Fruit fly (Drosophila melanogaster) whole organism, embryonic: Measurements from ENCODE around the gene CG5103.

Experiments
- BEAF-32 ChIP-seq: fragments of 200-800 bp; sonication (Bioruptor generic); optimal IDR thresholded peaks from 3 replicates; lab custom pipeline; 2017; ENCODE audit warnings: missing biosample characterization, missing genetic modification characterization, mild to moderate bottlenecking, moderate library complexity, missing genetic modification reagents
- CG10147 ChIP-seq: fragments of 200-800 bp; sonication (Bioruptor generic); optimal IDR thresholded peaks from 2 replicates; lab custom pipeline; 2019; ENCODE audit warnings: missing biosample characterization, mild to moderate bottlenecking, missing genetic modification characterization, moderate library complexity
- CG10321 ChIP-seq: fragments of 200-800 bp; sonication (Bioruptor generic); IDR thresholded peaks from 2 replicates; pipeline ENCODE4 v1.3.6; 2022; ENCODE audit warnings: missing biosample characterization, missing genetic modification characterization
- CG10654 ChIP-seq: fragments of 200-800 bp; sonication (Bioruptor generic); optimal IDR thresholded peaks from 2 replicates; lab custom pipeline; 2016; ENCODE audit warnings: missing biosample characterization, missing genetic modification characterization
- CG11398 ChIP-seq: fragments of 200-800 bp; sonication (Bioruptor generic); optimal IDR thresholded peaks from 2 replicates; lab custom pipeline; 2016; ENCODE audit warnings: missing biosample characterization, missing genetic modification characterization
- CG11560 ChIP-seq: fragments of 200-800 bp; sonication (Bioruptor generic); IDR thresholded peaks from 3 replicates; pipeline ENCODE4 v1.3.6; 2022; ENCODE audit warnings: missing biosample characterization, missing genetic modification characterization
- CG11695 ChIP-seq: fragments of 200-800 bp; sonication (Bioruptor generic); IDR thresholded peaks from 3 replicates; pipeline ENCODE4 v1.3.6; 2022; ENCODE audit warnings: missing biosample characterization, missing genetic modification characterization
- CG12236 ChIP-seq: fragments of 200-800 bp; sonication (Bioruptor generic); optimal IDR thresholded peaks from 2 replicates; lab custom pipeline; 2016; ENCODE audit warnings: missing biosample characterization, missing genetic modification characterization
- CG14860 ChIP-seq: fragments of 200-800 bp; sonication (Bioruptor generic); IDR thresholded peaks from 3 replicates; pipeline ENCODE4 v1.3.6; 2022; ENCODE audit warnings: missing biosample characterization, missing genetic modification characterization; ENCODE audit not compliant: partially characterized antibody
- CG15601 ChIP-seq: fragments of 200-800 bp; sonication (Bioruptor generic); optimal IDR thresholded peaks from 3 replicates; lab custom pipeline; 2019; ENCODE audit warnings: missing biosample characterization, mild to moderate bottlenecking, missing genetic modification characterization, moderate library complexity
- CG16813 ChIP-seq: fragments of 200-800 bp; sonication (Bioruptor generic); IDR thresholded peaks from 3 replicates; pipeline ENCODE4 v1.3.6; 2022; ENCODE audit warnings: missing biosample characterization, missing genetic modification characterization; ENCODE audit not compliant: partially characterized antibody
- CG17361 ChIP-seq: fragments of 200-800 bp; sonication (Bioruptor generic); IDR thresholded peaks from 3 replicates; pipeline ENCODE4 v1.3.6; 2022; ENCODE audit warnings: missing biosample characterization, missing genetic modification characterization
- CG2120 ChIP-seq: fragments of 200-800 bp; sonication (Bioruptor generic); optimal IDR thresholded peaks from 3 replicates; lab custom pipeline; 2016; ENCODE audit warnings: missing biosample characterization, missing genetic modification characterization
- CG4707 ChIP-seq: fragments of 200-800 bp; sonication (Bioruptor generic); optimal IDR thresholded peaks from 2 replicates; lab custom pipeline; 2018; ENCODE audit warnings: missing biosample characterization, mild to moderate bottlenecking, missing genetic modification characterization, moderate library complexity
- CG4854 ChIP-seq: fragments of 200-800 bp; sonication (Bioruptor generic); optimal IDR thresholded peaks from 2 replicates; lab custom pipeline; 2016; ENCODE audit warnings: missing biosample characterization, missing genetic modification characterization, inconsistent platforms
- CG6765 ChIP-seq: fragments of 200-800 bp; sonication (Bioruptor generic); optimal IDR thresholded peaks from 3 replicates; lab custom pipeline; 2017; ENCODE audit warnings: missing biosample characterization, mild to moderate bottlenecking, missing genetic modification characterization
- CG6813 ChIP-seq: fragments of 200-800 bp; sonication (Bioruptor generic); optimal IDR thresholded peaks from 2 replicates; lab custom pipeline; 2017; ENCODE audit warnings: missing biosample characterization, missing genetic modification characterization, mild to moderate bottlenecking, moderate library complexity, missing genetic modification reagents
- CG7271 ChIP-seq: fragments of 200-800 bp; sonication (Bioruptor generic); optimal IDR thresholded peaks from 2 replicates; lab custom pipeline; 2018; ENCODE audit warnings: missing biosample characterization, mild to moderate bottlenecking, missing genetic modification characterization, moderate library complexity
- CG7839 ChIP-seq: fragments of 200-800 bp; sonication (Bioruptor generic); optimal IDR thresholded peaks from 3 replicates; lab custom pipeline; 2018; ENCODE audit warnings: missing biosample characterization, mild to moderate bottlenecking, missing genetic modification characterization, moderate library complexity
- CrebB ChIP-seq: fragments of 200-800 bp; sonication (Bioruptor generic); optimal IDR thresholded peaks from 3 replicates; lab custom pipeline; 2018; ENCODE audit warnings: missing biosample characterization, mild to moderate bottlenecking, missing genetic modification characterization
- D19A ChIP-seq: fragments of 200-800 bp; optimal IDR thresholded peaks from 3 replicates; lab custom pipeline; 2019; ENCODE audit warnings: missing biosample characterization, mild to moderate bottlenecking, missing genetic modification characterization, moderate library complexity
- Fer2 ChIP-seq: fragments of 200-800 bp; sonication (Bioruptor generic); optimal IDR thresholded peaks from 2 replicates; lab custom pipeline; 2018; ENCODE audit warnings: missing biosample characterization, mild to moderate bottlenecking, missing genetic modification characterization, moderate library complexity
- HLH3B ChIP-seq: fragments of 200-800 bp; sonication (Bioruptor generic); IDR thresholded peaks from 2 replicates; pipeline ENCODE4 v1.3.6; 2022; ENCODE audit warnings: missing biosample characterization, missing genetic modification characterization
- HmgZ ChIP-seq: fragments of 200-800 bp; sonication (Bioruptor generic); optimal IDR thresholded peaks from 2 replicates; lab custom pipeline; 2018; ENCODE audit warnings: missing biosample characterization, mild to moderate bottlenecking, missing genetic modification characterization
- Hr3 ChIP-seq: fragments of 200-800 bp; sonication (Bioruptor generic); optimal IDR thresholded peaks from 3 replicates; lab custom pipeline; 2016; ENCODE audit warnings: missing biosample characterization, missing genetic modification characterization
- Hr78 ChIP-seq, 2 experiments: fragments of 200-800 bp in 1 of 2; fragments of >200 bp in 1 of 2; sonication (Bioruptor generic) in 1 of 2; optimal IDR thresholded peaks; 2 replicates each; lab custom pipeline; 2017 to 2019; ENCODE audit warnings: missing biosample characterization in 2 of 2, missing genetic modification characterization in 2 of 2, mild to moderate bottlenecking in 1 of 2, moderate library complexity in 1 of 2
- Med ChIP-seq: fragments of 200-800 bp; sonication (Bioruptor generic); peaks from one replicate; lab custom pipeline; 2016; ENCODE audit warnings: missing biosample characterization, missing genetic modification characterization, mild to moderate bottlenecking, inconsistent platforms, moderate library complexity
- Meics ChIP-seq: fragments of 200-800 bp; sonication (Bioruptor generic); optimal IDR thresholded peaks from 2 replicates; lab custom pipeline; 2017; ENCODE audit warnings: missing biosample characterization, mild to moderate bottlenecking, missing genetic modification characterization
- NC2β ChIP-seq: fragments of 200-800 bp; sonication (Bioruptor generic); optimal IDR thresholded peaks from 2 replicates; lab custom pipeline; 2016; ENCODE audit warnings: missing biosample characterization, missing genetic modification characterization
- amos ChIP-seq: fragments of 200-800 bp; sonication (Bioruptor generic); IDR thresholded peaks from 2 replicates; pipeline ENCODE4 v1.3.6; 2022; ENCODE audit warnings: missing biosample characterization, missing genetic modification characterization; ENCODE audit not compliant: partially characterized antibody
- aop ChIP-seq: fragments of 200-800 bp; sonication (Bioruptor generic); IDR thresholded peaks from 2 replicates; pipeline ENCODE4 v1.3.6; 2022; ENCODE audit warnings: missing biosample characterization, missing genetic modification characterization
- ase ChIP-seq: fragments of 200-800 bp; sonication (Bioruptor generic); IDR thresholded peaks from 3 replicates; pipeline ENCODE4 v1.3.6; 2022; ENCODE audit warnings: missing biosample characterization, missing genetic modification characterization
- bbx ChIP-seq: fragments of 200-800 bp; sonication (Bioruptor generic); IDR thresholded peaks from 2 replicates; pipeline ENCODE4 v1.3.6; 2022; ENCODE audit warnings: missing biosample characterization, missing genetic modification characterization; ENCODE audit not compliant: partially characterized antibody
- caup ChIP-seq: fragments of 200-800 bp; sonication (Bioruptor generic); optimal IDR thresholded peaks from 3 replicates; lab custom pipeline; 2017; ENCODE audit warnings: missing biosample characterization, mild to moderate bottlenecking, missing genetic modification characterization, moderate library complexity; ENCODE audit not compliant: severe bottlenecking
- cg ChIP-seq: fragments of 200-800 bp; sonication (Bioruptor generic); optimal IDR thresholded peaks from 3 replicates; lab custom pipeline; 2019; ENCODE audit warnings: missing biosample characterization, mild to moderate bottlenecking, missing genetic modification characterization, moderate library complexity
- eve ChIP-seq, 2 experiments: fragments of >200 bp; optimal IDR thresholded peaks; 2 replicates each; lab custom pipeline; 2017; ENCODE audit warnings: missing biosample characterization in 2 of 2, missing genetic modification characterization in 2 of 2
- grau ChIP-seq: fragments of 200-800 bp; optimal IDR thresholded peaks from 3 replicates; lab custom pipeline; 2019; ENCODE audit warnings: missing biosample characterization, mild to moderate bottlenecking, missing genetic modification characterization, moderate library complexity
- gro ChIP-seq: fragments of 200-800 bp; sonication (Bioruptor generic); optimal IDR thresholded peaks from 2 replicates; lab custom pipeline; 2016; ENCODE audit warnings: missing biosample characterization, missing genetic modification characterization
- lmd ChIP-seq: fragments of 200-800 bp; sonication (Bioruptor generic); IDR thresholded peaks from 2 replicates; pipeline ENCODE4 v1.3.6; 2022; ENCODE audit warnings: missing biosample characterization, missing genetic modification characterization
- nerfin-1 ChIP-seq: fragments of 200-800 bp; sonication (Bioruptor generic); optimal IDR thresholded peaks from 3 replicates; lab custom pipeline; 2019; ENCODE audit warnings: missing biosample characterization, mild to moderate bottlenecking, missing genetic modification characterization, moderate library complexity
- p53 ChIP-seq: fragments of 200-800 bp; sonication (Bioruptor generic); optimal IDR thresholded peaks from 2 replicates; lab custom pipeline; 2016; ENCODE audit warnings: missing biosample characterization, missing genetic modification characterization
- rib ChIP-seq: fragments of 200-800 bp; sonication (Bioruptor generic); IDR thresholded peaks from 2 replicates; pipeline ENCODE4 v1.3.6; 2022; ENCODE audit warnings: missing biosample characterization, missing genetic modification characterization
- sna ChIP-seq: fragments of 200-800 bp; sonication (Bioruptor generic); IDR thresholded peaks from 2 replicates; pipeline ENCODE4 v1.3.6; 2022; ENCODE audit warnings: missing biosample characterization, missing genetic modification characterization; ENCODE audit not compliant: partially characterized antibody
- stc ChIP-seq: fragments of 200-800 bp; sonication (Bioruptor generic); IDR thresholded peaks from 2 replicates; pipeline ENCODE4 v1.3.6; 2022; ENCODE audit warnings: missing biosample characterization, missing genetic modification characterization
- tin ChIP-seq: fragments of 200-800 bp; sonication (Bioruptor generic); optimal IDR thresholded peaks from 3 replicates; lab custom pipeline; 2016; ENCODE audit warnings: missing biosample characterization, missing genetic modification characterization
- tll ChIP-seq, 2 experiments: fragments of 200-800 bp in 1 of 2; fragments of >200 bp in 1 of 2; sonication (Bioruptor generic) in 1 of 2; optimal IDR thresholded peaks; 2 replicates each; lab custom pipeline; 2017 to 2019; ENCODE audit warnings: missing biosample characterization in 2 of 2, missing genetic modification characterization in 2 of 2, mild to moderate bottlenecking in 1 of 2, moderate library complexity in 1 of 2
- tna ChIP-seq: fragments of 200-800 bp; sonication (Bioruptor generic); IDR thresholded peaks from 2 replicates; pipeline ENCODE4 v1.3.6; 2022; ENCODE audit warnings: missing biosample characterization, missing genetic modification characterization; ENCODE audit not compliant: partially characterized antibody
- tup ChIP-seq: fragments of 200-800 bp; sonication (Bioruptor generic); optimal IDR thresholded peaks from 2 replicates; lab custom pipeline; 2016; ENCODE audit warnings: missing biosample characterization, mild to moderate bottlenecking, missing genetic modification characterization, moderate library complexity
- unc-4 ChIP-seq: fragments of 200-800 bp; sonication (Bioruptor generic); IDR thresholded peaks from 2 replicates; pipeline ENCODE4 v1.3.6; 2022; ENCODE audit warnings: missing biosample characterization, missing genetic modification characterization; ENCODE audit not compliant: partially characterized antibody
- vfl ChIP-seq: fragments of 200-800 bp; sonication (Bioruptor generic); optimal IDR thresholded peaks from 2 replicates; lab custom pipeline; 2016; ENCODE audit warnings: missing biosample characterization, missing genetic modification characterization

The CG5103 gene

dm6 chr3L:18243152-18243551 lies 50.9 kb downstream of the CG5103 start (continued):
- TF ChIP-seq CG10654 (GFP tag; lab: Kevin White, UChicago) (no peak), CG7271 (tag; lab: Kevin White, UChicago) (peak; percentile 0), D19A (tag; lab: Kevin White, UChicago) (peak; percentile 69), caup (GFP tag; lab: Kevin White, UChicago) (no peak), CG15601 (tag; lab: Kevin White, UChicago) (no peak), CG16813 (no peak), p53 (no peak), CG11560 (no peak), CG10321 (no peak), nerfin-1 (tag; lab: Kevin White, UChicago) (no peak), CG4707 (GFP tag; lab: Kevin White, UChicago) (no peak), aop (GFP tag; lab: Robert Waterston, UW) (no peak), tin (GFP tag; lab: Kevin White, UChicago) (peak; percentile 2), CG11695 (GFP tag; lab: Robert Waterston, UW) (0 out of 3 replicates have a peak, but pooled peaks have one; percentile 50), cg (GFP tag; lab: Kevin White, UChicago) (no peak), BEAF-32 (GFP tag; lab: Kevin White, UChicago) (no peak), rib (GFP tag; lab: Robert Waterston, UW) (no peak), amos (GFP tag; lab: Robert Waterston, UW) (no peak), CG10147 (GFP tag; lab: Kevin White, UChicago) (no peak), Hr78 (GFP tag; optimal IDR thresholded peaks at IDR 0.05; lab: Kevin White, UChicago) (no peak), CG11398 (GFP tag; lab: Kevin White, UChicago) (no peak), ase (GFP tag; lab: Robert Waterston, UW) (no peak), sna (GFP tag; lab: Robert Waterston, UW) (no peak), HmgZ (tag; lab: Kevin White, UChicago) (no peak), gro (GFP tag; lab: Kevin White, UChicago) (no peak), eve (GFP tag; optimal IDR thresholded peaks at IDR 0.05; lab: Kevin White, UChicago) (no peak), CG12236 (GFP tag; lab: Kevin White, UChicago) (no peak), CG7839 (peak; percentile 44), vfl (no peak), lmd (GFP tag; lab: Robert Waterston, UW) (peak; percentile 19; the same call in 1 of the 2 replicates), CG6765 (GFP tag; lab: Kevin White, UChicago) (no peak), CG17361 (GFP tag; lab: Robert Waterston, UW) (peak; percentile 56), unc-4 (no peak), bbx (GFP tag; lab: Robert Waterston, UW) (no peak), Meics (peak; percentile 17), tup (GFP tag; lab: Kevin White, UChicago) (no peak), HLH3B (GFP tag; lab: Robert Waterston, UW) (peak; percentile 38; the same call in 1 of the 2 replicates), CG2120 (no peak), tna (GFP tag; lab: Robert Waterston, UW) (no peak), CG14860 (no peak), Med (GFP tag; lab: Kevin White, UChicago) (no peak), CrebB (tag; lab: Kevin White, UChicago) (no peak), Hr3 (no peak), CG6813 (GFP tag; lab: Kevin White, UChicago) (no peak), grau (no peak), CG4854 (GFP tag; lab: Kevin White, UChicago) (no peak), stc (GFP tag; lab: Robert Waterston, UW) (peak; percentile 26; the same call in 1 of the 2 replicates), Fer2 (tag; lab: Kevin White, UChicago) (no peak), NC2β (GFP tag; lab: Kevin White, UChicago) (no peak), tll (GFP tag; optimal IDR thresholded peaks at IDR 0.05; lab: Kevin White, UChicago) (no peak)
